Worm (Caenorhabditis elegans): ENCODE data around the gene mrps-18B.

ce11 chrII:8540412-8540811, 14.9 kb downstream of the mrps-18B start, which contains the start of gene pqn-73:
- TF ChIP-seq him-1 (tag; optimal IDR thresholded peaks at IDR 0.05) (no peak), dao-5 (tag; optimal IDR thresholded peaks at IDR 0.05) (no peak)

Measured in whole organism, L4/young adult.